Fruit fly (Drosophila melanogaster) Kc167 (cell line): Measurements from ENCODE around the gene CG14903.

Experiments used
- Myc ChIP-seq: fragments of >200 bp; optimal IDR thresholded peaks from 2 replicates; lab custom pipeline; 2017; ENCODE audit warnings: missing external identifiers
- h ChIP-seq: fragments of >200 bp; optimal IDR thresholded peaks from 3 replicates; lab custom pipeline; 2018; ENCODE audit warnings: missing external identifiers
- psq ChIP-seq: fragments of >200 bp; optimal IDR thresholded peaks from 2 replicates; lab custom pipeline; 2017; ENCODE audit warnings: missing external identifiers

- TF ChIP-seq h (lab: Kevin White, UChicago) (no peak), psq (no peak), Myc (lab: Kevin White, UChicago) (no peak)
These were observed 39.7 kb upstream of the CG14903 start, which contains the start of gene CG12783 for dm6 chr3R:16613300-16613699.
